Worm (Caenorhabditis elegans) whole organism, mixed stage, embryonic: ENCODE measurements around the gene mboa-1.

ENCODE experiments used
- blmp-1 ChIP-seq: fragments of 150-350 bp; optimal IDR thresholded peaks from 2 replicates; lab custom pipeline; 2014; ENCODE audit warnings: missing biosample characterization, missing genetic modification characterization
- ceh-39 ChIP-seq: fragments of 150-350 bp; optimal IDR thresholded peaks from 2 replicates; lab custom pipeline; 2014; ENCODE audit warnings: missing biosample characterization, missing genetic modification characterization
- ces-1 ChIP-seq: fragments of 150-350 bp; optimal IDR thresholded peaks from 2 replicates; lab custom pipeline; 2014; ENCODE audit warnings: missing biosample characterization, missing genetic modification reagents, missing genetic modification characterization
- elt-3 ChIP-seq: fragments of 150-350 bp; optimal IDR thresholded peaks from 2 replicates; lab custom pipeline; 2014; ENCODE audit warnings: missing biosample characterization, missing genetic modification characterization
- nhr-12 ChIP-seq: fragments of 150-350 bp; optimal IDR thresholded peaks from 2 replicates; lab custom pipeline; 2014; ENCODE audit warnings: missing biosample characterization, missing genetic modification characterization
- nhr-2 ChIP-seq: fragments of 150-350 bp; optimal IDR thresholded peaks from 2 replicates; lab custom pipeline; 2014; ENCODE audit warnings: missing biosample characterization, missing genetic modification characterization
- nhr-237 ChIP-seq: fragments of 150-350 bp; optimal IDR thresholded peaks from 2 replicates; lab custom pipeline; 2014; ENCODE audit warnings: missing biosample characterization, missing genetic modification characterization
- pha-4 ChIP-seq: fragments of 150-350 bp; optimal IDR thresholded peaks from 2 replicates; lab custom pipeline; 2018; ENCODE audit warnings: missing biosample characterization, missing genetic modification reagents, missing genetic modification characterization
- snpc-4 ChIP-seq: fragments of 150-350 bp; optimal IDR thresholded peaks from 2 replicates; lab custom pipeline; 2014; ENCODE audit warnings: missing biosample characterization, missing genetic modification characterization
- tbx-8 ChIP-seq: fragments of 200-800 bp; sonication (Bioruptor generic); optimal IDR thresholded peaks from 2 replicates; lab custom pipeline; 2018; ENCODE audit warnings: mild to moderate bottlenecking, missing genetic modification characterization, moderate library complexity, missing compliant biosample characterization
- unc-62 ChIP-seq: fragments of 150-350 bp; optimal IDR thresholded peaks from 2 replicates; lab custom pipeline; 2014; ENCODE audit warnings: missing biosample characterization, missing genetic modification reagents, missing genetic modification characterization
- zip-8 ChIP-seq: fragments of 150-350 bp; optimal IDR thresholded peaks from 2 replicates; lab custom pipeline; 2014; ENCODE audit warnings: missing biosample characterization, missing genetic modification characterization

ce11 chrX:16072595-16072994 lies 42.0 kb downstream of the mboa-1 start, which contains the start of gene col-187:
- TF ChIP-seq ces-1 (no peak), unc-62 (GFP tag; lab: Kevin White, UChicago) (no peak), nhr-12 (tag; lab: Kevin White, UChicago) (no peak), blmp-1 (tag; lab: Kevin White, UChicago) (no peak), pha-4 (no peak), ceh-39 (tag; lab: Kevin White, UChicago) (no peak), zip-8 (tag; lab: Kevin White, UChicago) (no peak), tbx-8 (GFP tag; lab: Kevin White, UChicago) (no peak), snpc-4 (tag; lab: Kevin White, UChicago) (no peak), elt-3 (no peak), nhr-237 (tag; lab: Kevin White, UChicago) (no peak), nhr-2 (tag; lab: Kevin White, UChicago) (no peak)
